In genomic region chr2L:7580676-7581253, dm6 we compare ENCODE assay signal across 1 fruit fly cellular context.
A peak's percentile ranks its signal among the peaks of the same experiment; 100 is the strongest.
TF ChIP-seq lines count a peak whose summit lies in the region.

No protein-coding gene starts in this region.

TF ChIP-seq in whole organism, embryonic, 481 proteins besides CTCF, POLR2A, EP300 and RAD21 (continued from another document):
- TF ChIP-seq CG12219 (GFP tag; optimal IDR thresholded peaks at IDR 0.05; lab: Kevin White, UChicago) (no peak), CG3163 (GFP tag; optimal IDR thresholded peaks at IDR 0.05; lab: Kevin White, UChicago) (no peak), CG2712 (tag; optimal IDR thresholded peaks at IDR 0.05; lab: Kevin White, UChicago) (peak; percentile 29), phol (tag; optimal IDR thresholded peaks at IDR 0.05; lab: Kevin White, UChicago) (peak; percentile 11), Nf-YB (GFP tag; optimal IDR thresholded peaks at IDR 0.05; lab: Kevin White, UChicago) (no peak), sens-2 (GFP tag; IDR thresholded peaks at IDR 0.05; lab: Robert Waterston, UW) (no peak), hkb (optimal IDR thresholded peaks at IDR 0.05; lab: Kevin White, UChicago) (no peak), hkb (GFP tag; IDR thresholded peaks at IDR 0.05; lab: Robert Waterston, UW) (no peak)
